Worm (Caenorhabditis elegans) whole organism, young adult: ENCODE data around the gene T13H10.2.

Experiments
- B0019.2 ChIP-seq: fragments of 200-800 bp; sonication (Bioruptor generic); conservative IDR thresholded peaks from 2 replicates; pipeline ENCODE4 v1.3.6; 2022; ENCODE audit warnings: missing genetic modification reagents, missing genetic modification characterization, missing compliant biosample characterization
- B0336.3 ChIP-seq: fragments of 200-800 bp; sonication (Bioruptor generic); IDR thresholded peaks from 2 replicates; pipeline ENCODE4 v1.3.6; 2022; ENCODE audit warnings: missing genetic modification characterization, missing compliant biosample characterization
- D2030.7 ChIP-seq: fragments of 200-800 bp; sonication (Bioruptor generic); IDR thresholded peaks from 2 replicates; pipeline ENCODE4 v1.3.6; 2022; ENCODE audit warnings: missing genetic modification reagents, missing genetic modification characterization, missing compliant biosample characterization
- F10E7.11 ChIP-seq: sonication (generic microtip); optimal IDR thresholded peaks from 2 replicates; lab custom pipeline; 2017; ENCODE audit warnings: mild to moderate bottlenecking, missing genetic modification characterization, moderate library complexity, missing compliant biosample characterization
- F23B12.7 ChIP-seq: sonication (generic microtip); optimal IDR thresholded peaks from 2 replicates; lab custom pipeline; 2017; ENCODE audit warnings: missing genetic modification characterization, mild to moderate bottlenecking, missing compliant biosample characterization, antibody characterized with exemption, moderate library complexity; ENCODE audit not compliant: insufficient read depth
- F49E8.2 ChIP-seq: sonication (generic microtip); optimal IDR thresholded peaks from 3 replicates; lab custom pipeline; 2017; ENCODE audit warnings: missing genetic modification characterization, mild to moderate bottlenecking, missing compliant biosample characterization, antibody characterized with exemption, moderate library complexity; ENCODE audit not compliant: insufficient read depth
- F52B5.7 ChIP-seq: sonication (generic microtip); optimal IDR thresholded peaks from 2 replicates; lab custom pipeline; 2016; ENCODE audit warnings: mild to moderate bottlenecking, missing genetic modification characterization, missing compliant biosample characterization
- F57A8.1 ChIP-seq: fragments of 200-800 bp; sonication (Bioruptor generic); optimal IDR thresholded peaks from 2 replicates; lab custom pipeline; 2018; ENCODE audit warnings: mild to moderate bottlenecking, missing genetic modification characterization, moderate library complexity, missing compliant biosample characterization
- K12H6.12 ChIP-seq: fragments of 200-800 bp; sonication (Bioruptor generic); optimal IDR thresholded peaks from 2 replicates; lab custom pipeline; 2018; ENCODE audit warnings: mild to moderate bottlenecking, missing genetic modification characterization, missing compliant biosample characterization
- T26A5.8 ChIP-seq: sonication (generic microtip); optimal IDR thresholded peaks from 2 replicates; lab custom pipeline; 2016; ENCODE audit warnings: missing genetic modification characterization, missing compliant biosample characterization
- Y67H2A.10 ChIP-seq: fragments of 200-800 bp; sonication (Bioruptor generic); conservative IDR thresholded peaks from 2 replicates; pipeline ENCODE4 v1.3.6; 2022; ENCODE audit warnings: missing genetic modification reagents, missing genetic modification characterization, missing compliant biosample characterization
- Y79H2A.3 ChIP-seq: fragments of 200-800 bp; sonication (Bioruptor generic); conservative IDR thresholded peaks from 2 replicates; pipeline ENCODE4 v1.3.6; 2022; ENCODE audit warnings: missing genetic modification reagents, missing genetic modification characterization, missing compliant biosample characterization
- ZK185.1 ChIP-seq: sonication (generic microtip); optimal IDR thresholded peaks from 2 replicates; lab custom pipeline; 2016; ENCODE audit warnings: mild to moderate bottlenecking, missing genetic modification characterization, missing compliant biosample characterization; ENCODE audit not compliant: poor library complexity, severe bottlenecking
- akir-1 ChIP-seq: fragments of 200-800 bp; sonication (Bioruptor generic); optimal IDR thresholded peaks from 2 replicates; lab custom pipeline; 2018; ENCODE audit warnings: mild to moderate bottlenecking, missing genetic modification characterization, moderate library complexity, missing compliant biosample characterization
- aptf-2 ChIP-seq: fragments of 200-800 bp; sonication (Bioruptor generic); conservative IDR thresholded peaks from 2 replicates; pipeline ENCODE4 v1.3.6; 2022; ENCODE audit warnings: missing genetic modification reagents, missing genetic modification characterization, missing compliant biosample characterization
- athp-1 ChIP-seq: sonication (generic microtip); optimal IDR thresholded peaks from 2 replicates; lab custom pipeline; 2017; ENCODE audit warnings: mild to moderate bottlenecking, missing genetic modification characterization, missing compliant biosample characterization
- attf-3 ChIP-seq: fragments of 200-800 bp; sonication (Bioruptor generic); conservative IDR thresholded peaks from 2 replicates; pipeline ENCODE4 v1.3.6; 2022; ENCODE audit warnings: missing genetic modification reagents, missing genetic modification characterization, missing compliant biosample characterization
- ceh-58 ChIP-seq: fragments of 200-800 bp; sonication (Bioruptor generic); IDR thresholded peaks from 2 replicates; pipeline ENCODE4 v1.3.6; 2022; ENCODE audit warnings: missing genetic modification characterization, missing compliant biosample characterization
- ceh-79 ChIP-seq: sonication (generic microtip); optimal IDR thresholded peaks from 2 replicates; lab custom pipeline; 2017; ENCODE audit warnings: mild to moderate bottlenecking, missing genetic modification characterization, missing compliant biosample characterization
- chd-7 ChIP-seq: sonication (generic microtip); optimal IDR thresholded peaks from 2 replicates; lab custom pipeline; 2016; ENCODE audit warnings: mild to moderate bottlenecking, missing genetic modification characterization, moderate library complexity, missing compliant biosample characterization
- dox-1 ChIP-seq: fragments of 200-800 bp; sonication (Bioruptor generic); IDR thresholded peaks from 2 replicates; pipeline ENCODE4 v1.3.6; 2022; ENCODE audit warnings: missing genetic modification reagents, missing genetic modification characterization, missing compliant biosample characterization
- dpff-1 ChIP-seq: sonication (generic microtip); optimal IDR thresholded peaks from 2 replicates; lab custom pipeline; 2017; ENCODE audit warnings: mild to moderate bottlenecking, missing genetic modification characterization, missing compliant biosample characterization
- egl-18 ChIP-seq: fragments of 200-800 bp; sonication (Bioruptor generic); IDR thresholded peaks from 2 replicates; pipeline ENCODE4 v1.3.6; 2022; ENCODE audit warnings: missing genetic modification reagents, missing genetic modification characterization, missing compliant biosample characterization
- egl-44 ChIP-seq: fragments of 200-800 bp; sonication (Bioruptor generic); IDR thresholded peaks from 2 replicates; pipeline ENCODE4 v1.3.6; 2022; ENCODE audit warnings: missing genetic modification reagents, missing genetic modification characterization, missing compliant biosample characterization
- egrh-3 ChIP-seq: fragments of 200-800 bp; sonication (Bioruptor generic); IDR thresholded peaks from 2 replicates; pipeline ENCODE4 v1.3.6; 2022; ENCODE audit warnings: missing genetic modification reagents, missing genetic modification characterization, missing compliant biosample characterization
- fkh-3 ChIP-seq: sonication (generic microtip); optimal IDR thresholded peaks from 2 replicates; lab custom pipeline; 2016; ENCODE audit warnings: mild to moderate bottlenecking, missing genetic modification characterization, missing compliant biosample characterization
- hlh-12 ChIP-seq: sonication (generic microtip); optimal IDR thresholded peaks from 2 replicates; lab custom pipeline; 2016; ENCODE audit warnings: missing genetic modification characterization, missing compliant biosample characterization
- hmg-1.2 ChIP-seq: fragments of 200-800 bp; sonication (Bioruptor generic); IDR thresholded peaks from 2 replicates; pipeline ENCODE4 v1.3.6; 2022; ENCODE audit warnings: missing genetic modification reagents, missing genetic modification characterization, missing compliant biosample characterization
- hrde-1 ChIP-seq: sonication (generic microtip); optimal IDR thresholded peaks from 2 replicates; lab custom pipeline; 2016; ENCODE audit warnings: missing genetic modification characterization, mild to moderate bottlenecking, missing compliant biosample characterization, moderate library complexity, missing genotype, missing genetic modification reagents, borderline replicate concordance
- lin-26 ChIP-seq: fragments of 200-800 bp; sonication (Bioruptor generic); IDR thresholded peaks from 2 replicates; pipeline ENCODE4 v1.3.6; 2022; ENCODE audit warnings: missing genetic modification reagents, missing genetic modification characterization, missing compliant biosample characterization
- lin-54 ChIP-seq: fragments of 200-800 bp; sonication (Bioruptor generic); optimal IDR thresholded peaks from 2 replicates; lab custom pipeline; 2018; ENCODE audit warnings: mild to moderate bottlenecking, missing genetic modification characterization, missing compliant biosample characterization
- lir-1 ChIP-seq: fragments of 200-800 bp; sonication (Bioruptor generic); conservative IDR thresholded peaks from 2 replicates; pipeline ENCODE4 v1.3.6; 2022; ENCODE audit warnings: missing genetic modification reagents, missing genetic modification characterization, missing compliant biosample characterization
- lsy-27 ChIP-seq: sonication (generic microtip); optimal IDR thresholded peaks from 2 replicates; lab custom pipeline; 2017; ENCODE audit warnings: missing genetic modification characterization, mild to moderate bottlenecking, missing compliant biosample characterization, antibody characterized with exemption, missing genotype, borderline replicate concordance; ENCODE audit not compliant: insufficient read depth
- madf-10 ChIP-seq: sonication (generic microtip); optimal IDR thresholded peaks from 2 replicates; lab custom pipeline; 2016; ENCODE audit warnings: mild to moderate bottlenecking, missing genetic modification characterization, missing compliant biosample characterization
- mel-28 ChIP-seq: sonication (generic microtip); optimal IDR thresholded peaks from 2 replicates; lab custom pipeline; 2016; ENCODE audit warnings: borderline replicate concordance, mild to moderate bottlenecking, missing genetic modification characterization, missing compliant biosample characterization
- mes-4 ChIP-seq: sonication (generic microtip); optimal IDR thresholded peaks from 2 replicates; lab custom pipeline; 2016; ENCODE audit warnings: missing genotype, missing genetic modification characterization, missing compliant biosample characterization
- nhr-120 ChIP-seq: fragments of 200-800 bp; sonication (Bioruptor generic); IDR thresholded peaks from 2 replicates; pipeline ENCODE4 v1.3.6; 2022; ENCODE audit warnings: missing genetic modification characterization, missing compliant biosample characterization
- nhr-179 ChIP-seq: sonication (generic microtip); optimal IDR thresholded peaks from 2 replicates; lab custom pipeline; 2016; ENCODE audit warnings: mild to moderate bottlenecking, missing genetic modification characterization, missing compliant biosample characterization
- nhr-27 ChIP-seq: fragments of 200-800 bp; sonication (Bioruptor generic); optimal IDR thresholded peaks from 2 replicates; lab custom pipeline; 2018; ENCODE audit warnings: mild to moderate bottlenecking, missing genetic modification characterization, moderate library complexity, missing compliant biosample characterization
- nhr-80 ChIP-seq: sonication (generic microtip); optimal IDR thresholded peaks from 2 replicates; lab custom pipeline; 2016; ENCODE audit warnings: missing genetic modification characterization, missing compliant biosample characterization
- pha-4 ChIP-seq: fragments of 150-350 bp; sonication (generic microtip); optimal IDR thresholded peaks from 2 replicates; lab custom pipeline; 2014; ENCODE audit warnings: missing biosample characterization, missing genetic modification reagents, missing genetic modification characterization
- rcor-1 ChIP-seq: fragments of 200-800 bp; sonication (Bioruptor generic); IDR thresholded peaks from 2 replicates; pipeline ENCODE4 v1.3.6; 2022; ENCODE audit warnings: missing genetic modification reagents, missing genetic modification characterization, missing compliant biosample characterization
- rpc-1 ChIP-seq, 2 experiments: fragments of 150-350 bp in 1 of 2; sonication (generic microtip) in 1 of 2; optimal IDR thresholded peaks; 2 replicates each; lab custom pipeline; 2014 to 2018; ENCODE audit warnings: missing biosample characterization in 1 of 2, missing genetic modification characterization in 1 of 2, missing genetic modification reagents in 1 of 2, missing genotype in 1 of 2
- sea-2 ChIP-seq: fragments of 200-800 bp; sonication (Bioruptor generic); IDR thresholded peaks from 2 replicates; pipeline ENCODE4 v1.3.6; 2022; ENCODE audit warnings: missing genetic modification characterization, missing compliant biosample characterization
- snpc-3.4 ChIP-seq: sonication (generic microtip); optimal IDR thresholded peaks from 2 replicates; lab custom pipeline; 2017; ENCODE audit warnings: missing genetic modification characterization, mild to moderate bottlenecking, missing compliant biosample characterization, antibody characterized with exemption, moderate library complexity, missing genotype, missing genetic modification reagents
- sptf-2 ChIP-seq: fragments of 200-800 bp; sonication (Bioruptor generic); optimal IDR thresholded peaks from 2 replicates; lab custom pipeline; 2018; ENCODE audit warnings: mild to moderate bottlenecking, missing genetic modification characterization, missing compliant biosample characterization
- unc-62 ChIP-seq: fragments of 150-350 bp; optimal IDR thresholded peaks from 2 replicates; lab custom pipeline; 2014; ENCODE audit warnings: missing biosample characterization, missing genetic modification reagents, missing genetic modification characterization
- ztf-18 ChIP-seq: sonication (generic microtip); optimal IDR thresholded peaks from 2 replicates; lab custom pipeline; 2016; ENCODE audit warnings: missing genotype, mild to moderate bottlenecking, missing genetic modification characterization, missing compliant biosample characterization
- ztf-6 ChIP-seq: fragments of 200-800 bp; sonication (Bioruptor generic); IDR thresholded peaks from 2 replicates; pipeline ENCODE4 v1.3.6; 2022; ENCODE audit warnings: missing genetic modification reagents, missing genetic modification characterization, missing compliant biosample characterization

The T13H10.2 gene

DNA sequence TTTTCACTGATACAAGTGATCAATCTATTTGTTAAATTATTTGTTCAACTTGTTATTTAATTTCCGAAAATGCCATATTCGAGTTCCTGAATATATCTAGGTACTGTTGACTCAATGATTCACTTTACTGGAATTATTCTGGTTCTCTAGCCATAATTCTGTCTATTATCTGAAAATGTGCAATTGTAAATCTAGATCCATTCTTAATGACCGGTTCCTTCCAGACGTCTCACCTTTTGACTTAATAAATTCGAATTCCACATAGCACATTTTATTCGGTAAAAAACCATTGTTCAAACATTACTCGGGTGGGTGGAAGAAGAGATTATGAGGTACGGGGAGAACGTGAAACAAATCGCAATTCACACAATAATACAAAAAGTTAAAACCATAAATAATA lies 25.4 kb downstream of the T13H10.2 start (continued):
- TF ChIP-seq lsy-27 (no peak), snpc-3.4 (no peak), nhr-120 (no peak), T26A5.8 (tag; lab: Kevin White, UChicago) (no peak), F10E7.11 (tag; lab: Kevin White, UChicago) (no peak), ztf-6 (no peak), aptf-2 (GFP tag; lab: Robert Waterston, UW) (no peak), egl-18 (no peak), ceh-79 (tag; lab: Kevin White, UChicago) (no peak), lin-54 (GFP tag; lab: Kevin White, UChicago) (peak; percentile 5), ZK185.1 (no peak), attf-3 (GFP tag; lab: Robert Waterston, UW) (no peak), mes-4 (tag; lab: Kevin White, UChicago) (no peak), F49E8.2 (tag; lab: Kevin White, UChicago) (no peak), ceh-58 (GFP tag; lab: Robert Waterston, UW) (no peak), lir-1 (GFP tag; lab: Robert Waterston, UW) (no peak), ztf-18 (tag; lab: Kevin White, UChicago) (no peak), pha-4 (tag; lab: Kevin White, UChicago) (no peak), akir-1 (GFP tag; lab: Kevin White, UChicago) (no peak), B0336.3 (GFP tag; lab: Robert Waterston, UW) (peak; percentile 70), athp-1 (no peak), D2030.7 (GFP tag; lab: Robert Waterston, UW) (no peak), Y79H2A.3 (no peak), F52B5.7 (tag; lab: Kevin White, UChicago) (no peak), rcor-1 (no peak), F23B12.7 (no peak), Y67H2A.10 (GFP tag; lab: Robert Waterston, UW) (no peak), nhr-80 (tag; lab: Kevin White, UChicago) (no peak), madf-10 (tag; lab: Kevin White, UChicago) (no peak), mel-28 (tag; lab: Kevin White, UChicago) (no peak), fkh-3 (tag; lab: Kevin White, UChicago) (no peak), hrde-1 (tag; lab: Kevin White, UChicago) (peak; percentile 57), dpff-1 (tag; lab: Kevin White, UChicago) (no peak), egrh-3 (GFP tag; lab: Robert Waterston, UW) (no peak), lin-26 (GFP tag; lab: Robert Waterston, UW) (no peak), K12H6.12 (tag; lab: Kevin White, UChicago) (no peak), nhr-27 (tag; lab: Kevin White, UChicago) (no peak), hlh-12 (tag; lab: Kevin White, UChicago) (no peak), B0019.2 (GFP tag; lab: Robert Waterston, UW) (no peak), dox-1 (GFP tag; lab: Robert Waterston, UW) (no peak), nhr-179 (tag; lab: Kevin White, UChicago) (no peak), hmg-1.2 (peak; percentile 9; the same call in 1 of the 2 replicates), unc-62 (GFP tag; lab: Kevin White, UChicago) (no peak), F57A8.1 (no peak), sea-2 (no peak), chd-7 (no peak), egl-44 (GFP tag; lab: Robert Waterston, UW) (no peak), sptf-2 (GFP tag; lab: Kevin White, UChicago) (no peak), rpc-1 (optimal IDR thresholded peaks at IDR 0.05; lab: Kevin White, UChicago) (no peak), rpc-1 (tag; optimal IDR thresholded peaks at IDR 0.05; lab: Kevin White, UChicago) (no peak)
